Fruit fly (Drosophila melanogaster): ENCODE results near the gene CG43737.
A peak's percentile ranks its signal among the peaks of the same experiment; 100 is the strongest.

The CG43737 gene

DNA sequence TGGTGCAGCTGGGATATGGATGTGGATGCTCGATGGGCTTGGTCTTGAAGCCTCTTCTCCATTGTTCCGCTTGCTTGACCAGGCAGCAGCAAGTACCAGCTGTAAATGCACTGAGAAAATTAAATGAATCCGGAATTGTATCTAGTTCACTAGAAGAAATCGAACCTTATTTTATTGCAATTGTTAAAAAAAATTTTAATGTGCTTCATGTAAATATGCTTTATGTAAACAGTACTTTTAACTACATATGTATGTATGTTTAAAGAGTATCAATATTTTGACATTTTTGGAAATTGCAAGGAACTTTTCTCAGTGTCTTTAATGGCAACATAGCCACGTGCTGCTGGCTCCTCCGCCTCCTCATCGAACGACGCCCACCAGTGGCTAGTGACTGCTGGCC is 10.4 kb upstream of the CG43737 start:
- peak; percentile 68 for TF ChIP-seq CG15336 (GFP tag; IDR thresholded peaks at IDR 0.05)
- no peak for TF ChIP-seq dac (GFP tag; optimal IDR thresholded peaks at IDR 0.05)
- TF ChIP-seq cyc (GFP tag; optimal IDR thresholded peaks at IDR 0.05), result no peak
- TF ChIP-seq CG34406 (GFP tag; optimal IDR thresholded peaks at IDR 0.05), result no peak
- TF ChIP-seq ss (GFP tag; optimal IDR thresholded peaks at IDR 0.05), result no peak
- TF ChIP-seq CG8632 (GFP tag; optimal IDR thresholded peaks at IDR 0.05), result no peak
- TF ChIP-seq CG32006 (GFP tag; optimal IDR thresholded peaks at IDR 0.05), result peak; percentile 59
- no peak for TF ChIP-seq fkh (GFP tag; optimal IDR thresholded peaks at IDR 0.05)
- TF ChIP-seq CG11294 (GFP tag; IDR thresholded peaks at IDR 0.05), result no peak
- no peak for TF ChIP-seq Gug (GFP tag; IDR thresholded peaks at IDR 0.05)
- TF ChIP-seq Hr39 (GFP tag; optimal IDR thresholded peaks at IDR 0.05), result no peak
- no peak for TF ChIP-seq esn (GFP tag; optimal IDR thresholded peaks at IDR 0.05)
- no peak for TF ChIP-seq CG31627 (GFP tag; optimal IDR thresholded peaks at IDR 0.05)
- TF ChIP-seq CG8119 (GFP tag; IDR thresholded peaks at IDR 0.05), result peak; percentile 54; the same call in 2 of the 3 replicates
- no peak for TF ChIP-seq Sox102F (GFP tag; optimal IDR thresholded peaks at IDR 0.05)
- no peak for TF ChIP-seq pdm3 (GFP tag; optimal IDR thresholded peaks at IDR 0.05)
- no peak for TF ChIP-seq vri (GFP tag; optimal IDR thresholded peaks at IDR 0.05)
- no peak for TF ChIP-seq Ets96B (tag; optimal IDR thresholded peaks at IDR 0.05)
- no peak for TF ChIP-seq Met (GFP tag; optimal IDR thresholded peaks at IDR 0.05)
- no peak for TF ChIP-seq CG6808 (GFP tag; optimal IDR thresholded peaks at IDR 0.05)
- peak; percentile 15 for TF ChIP-seq OdsH (GFP tag; optimal IDR thresholded peaks at IDR 0.05)
- no peak for TF ChIP-seq Sox14 (GFP tag; optimal IDR thresholded peaks at IDR 0.05)
- no peak for TF ChIP-seq lz (GFP tag; optimal IDR thresholded peaks at IDR 0.05)
- TF ChIP-seq CG11762 (GFP tag; optimal IDR thresholded peaks at IDR 0.05; ENCODE audit: insufficient read depth), result no peak
- TF ChIP-seq Lpt (GFP tag; optimal IDR thresholded peaks at IDR 0.05), result no peak
- peak; percentile 24 for TF ChIP-seq Hr4 (GFP tag; optimal IDR thresholded peaks at IDR 0.05)
- no peak for TF ChIP-seq spab (GFP tag; optimal IDR thresholded peaks at IDR 0.05)
- no peak for TF ChIP-seq Sox15 (GFP tag; optimal IDR thresholded peaks at IDR 0.05)
- TF ChIP-seq Eip93F (GFP tag; optimal IDR thresholded peaks at IDR 0.05), result no peak
- no peak for TF ChIP-seq acj6 (GFP tag; optimal IDR thresholded peaks at IDR 0.05)
- no peak for TF ChIP-seq CG1621 (tag; optimal IDR thresholded peaks at IDR 0.05)
- TF ChIP-seq dsx (GFP tag; optimal IDR thresholded peaks at IDR 0.05; ENCODE audit: poor library complexity, severe bottlenecking), result no peak
- peak; percentile 43; the same call in 1 of the 3 replicates for TF ChIP-seq eg (GFP tag; IDR thresholded peaks at IDR 0.05)
- TF ChIP-seq fd85E (GFP tag; optimal IDR thresholded peaks at IDR 0.05), result no peak
- peak; percentile 38 for TF ChIP-seq Eip78C (GFP tag)
- no peak for TF ChIP-seq CG3032 (tag; optimal IDR thresholded peaks at IDR 0.05)
- no peak for TF ChIP-seq CG8319 (GFP tag; optimal IDR thresholded peaks at IDR 0.05)
- TF ChIP-seq CG4318 (GFP tag; optimal IDR thresholded peaks at IDR 0.05), result peak; percentile 13
- TF ChIP-seq achi (GFP tag; optimal IDR thresholded peaks at IDR 0.05), result peak; percentile 6
- TF ChIP-seq CG6276 (GFP tag; optimal IDR thresholded peaks at IDR 0.05), result peak; percentile 54
- no peak for TF ChIP-seq topi (GFP tag; optimal IDR thresholded peaks at IDR 0.05)

- no peak for TF ChIP-seq esn (GFP tag; optimal IDR thresholded peaks at IDR 0.05)
- no peak for TF ChIP-seq topi (GFP tag; optimal IDR thresholded peaks at IDR 0.05)
- TF ChIP-seq Hr39 (GFP tag; optimal IDR thresholded peaks at IDR 0.05), result no peak
- no peak for TF ChIP-seq CG10631 (GFP tag; optimal IDR thresholded peaks at IDR 0.05)
- TF ChIP-seq Sox15 (GFP tag; optimal IDR thresholded peaks at IDR 0.05), result no peak
- TF ChIP-seq CG31627 (GFP tag; optimal IDR thresholded peaks at IDR 0.05), result no peak
- TF ChIP-seq CG16779 (tag; optimal IDR thresholded peaks at IDR 0.05), result no peak
- no peak for TF ChIP-seq CG9139 (GFP tag; optimal IDR thresholded peaks at IDR 0.05)
- no peak for TF ChIP-seq CG6276 (GFP tag; optimal IDR thresholded peaks at IDR 0.05)
- no peak for TF ChIP-seq eg (GFP tag; IDR thresholded peaks at IDR 0.05)
- no peak for TF ChIP-seq CG7368 (GFP tag; optimal IDR thresholded peaks at IDR 0.05)
- TF ChIP-seq Blimp-1 (GFP tag; optimal IDR thresholded peaks at IDR 0.05), result no peak
- TF ChIP-seq CG11294 (GFP tag; IDR thresholded peaks at IDR 0.05), result no peak
- no peak for TF ChIP-seq fkh (GFP tag; optimal IDR thresholded peaks at IDR 0.05)
- no peak for TF ChIP-seq Hr4 (GFP tag; optimal IDR thresholded peaks at IDR 0.05)
- no peak for TF ChIP-seq CG10669 (GFP tag; optimal IDR thresholded peaks at IDR 0.05)
- TF ChIP-seq CG6854 (GFP tag; optimal IDR thresholded peaks at IDR 0.05), result no peak
- no peak for TF ChIP-seq ss (GFP tag; optimal IDR thresholded peaks at IDR 0.05)
- no peak for TF ChIP-seq CG8632 (GFP tag; optimal IDR thresholded peaks at IDR 0.05)
Observed at dm6 chrX:15199845-15200432, 24.7 kb downstream of the CG43737 start.
